Worm (Caenorhabditis elegans) whole organism, L4 larva: ENCODE measurements around the gene Y97E10C.1.

Experiments used
- F44E2.7 ChIP-seq: fragments of 200-800 bp; sonication (Bioruptor generic); IDR thresholded peaks from 2 replicates; pipeline ENCODE4 v2.1.2; 2022; ENCODE audit warnings: missing genetic modification characterization, missing compliant biosample characterization
- T20F7.1 ChIP-seq: fragments of 200-800 bp; sonication (Bioruptor generic); optimal IDR thresholded peaks from 2 replicates; lab custom pipeline; 2018; ENCODE audit warnings: mild to moderate bottlenecking, missing genetic modification characterization, missing compliant biosample characterization
- T26A8.4 ChIP-seq: fragments of 200-800 bp; sonication (Bioruptor generic); IDR thresholded peaks from 2 replicates; pipeline ENCODE4 v1.3.6; 2022; ENCODE audit warnings: missing genetic modification characterization, missing compliant biosample characterization
- Y48G9A.11 ChIP-seq: fragments of 200-800 bp; sonication (Bioruptor generic); IDR thresholded peaks from 2 replicates; pipeline ENCODE4 v1.3.6; 2022; ENCODE audit warnings: missing genetic modification reagents, missing genetic modification characterization, missing compliant biosample characterization
- aha-1 ChIP-seq: fragments of 150-350 bp; peaks from one replicate; lab custom pipeline; 2014; ENCODE audit warnings: missing biosample characterization, missing genetic modification characterization
- ceh-20 ChIP-seq: fragments of 200-800 bp; sonication (Bioruptor generic); IDR thresholded peaks from 2 replicates; pipeline ENCODE4 v1.3.6; 2022; ENCODE audit warnings: missing genetic modification reagents, missing genetic modification characterization, missing compliant biosample characterization
- cey-2 ChIP-seq: sonication (generic microtip); optimal IDR thresholded peaks from 3 replicates; lab custom pipeline; 2017; ENCODE audit warnings: missing genetic modification characterization, mild to moderate bottlenecking, missing compliant biosample characterization, antibody characterized with exemption, borderline replicate concordance; ENCODE audit not compliant: insufficient read depth
- daf-16 ChIP-seq, 3 experiments: sonication (generic microtip); optimal IDR thresholded peaks; 2 replicates each; lab custom pipeline; 2016 to 2017; ENCODE audit warnings: missing genetic modification characterization in 3 of 3, missing genetic modification reagents in 3 of 3, mild to moderate bottlenecking in 2 of 3, missing compliant biosample characterization in 2 of 3, missing biosample characterization in 1 of 3, moderate library complexity in 1 of 3
- dmd-6 ChIP-seq: fragments of 200-800 bp; sonication (Bioruptor generic); IDR thresholded peaks from 2 replicates; pipeline ENCODE4 v1.3.6; 2022; ENCODE audit warnings: missing genetic modification reagents, missing genetic modification characterization, missing compliant biosample characterization
- duxl-1 ChIP-seq: sonication (generic microtip); optimal IDR thresholded peaks from 2 replicates; lab custom pipeline; 2016; ENCODE audit warnings: mild to moderate bottlenecking, missing genetic modification characterization, moderate library complexity, missing compliant biosample characterization; ENCODE audit not compliant: poor library complexity
- dve-1 ChIP-seq: sonication (generic microtip); optimal IDR thresholded peaks from 2 replicates; lab custom pipeline; 2017; ENCODE audit warnings: antibody characterized with exemption, mild to moderate bottlenecking, missing genetic modification characterization, missing compliant biosample characterization; ENCODE audit not compliant: insufficient read depth
- fkh-10 ChIP-seq: fragments of 150-350 bp; optimal IDR thresholded peaks from 2 replicates; lab custom pipeline; 2014; ENCODE audit warnings: missing biosample characterization, missing genetic modification reagents, missing genetic modification characterization
- gei-8 ChIP-seq: fragments of 200-800 bp; sonication (Bioruptor generic); optimal IDR thresholded peaks from 2 replicates; lab custom pipeline; 2018; ENCODE audit warnings: mild to moderate bottlenecking, missing genetic modification characterization, missing compliant biosample characterization
- hif-1 ChIP-seq, 2 experiments: sonication (generic microtip); optimal IDR thresholded peaks; 2 replicates each; lab custom pipeline; 2016 to 2017; ENCODE audit warnings: missing compliant biosample characterization in 2 of 2, missing genetic modification characterization in 2 of 2, missing genetic modification reagents in 2 of 2, missing genotype in 2 of 2, mild to moderate bottlenecking in 1 of 2
- hlh-11 ChIP-seq: fragments of 200-800 bp; sonication (Bioruptor generic); optimal IDR thresholded peaks from 2 replicates; lab custom pipeline; 2018; ENCODE audit warnings: mild to moderate bottlenecking, missing genetic modification characterization, missing compliant biosample characterization
- hlh-30 ChIP-seq: sonication (generic microtip); optimal IDR thresholded peaks from 2 replicates; lab custom pipeline; 2017; ENCODE audit warnings: antibody characterized with exemption, mild to moderate bottlenecking, missing genetic modification characterization, missing compliant biosample characterization; ENCODE audit not compliant: insufficient read depth
- lim-7 ChIP-seq: fragments of 200-800 bp; sonication (Bioruptor generic); IDR thresholded peaks from 2 replicates; pipeline ENCODE4 v1.3.6; 2022; ENCODE audit warnings: missing genetic modification characterization, missing compliant biosample characterization
- lin-1 ChIP-seq: fragments of 200-800 bp; sonication (Bioruptor generic); IDR thresholded peaks from 2 replicates; pipeline ENCODE4 v1.3.6; 2022; ENCODE audit warnings: missing genetic modification reagents, missing genetic modification characterization, missing compliant biosample characterization
- lir-3 ChIP-seq: sonication (generic microtip); optimal IDR thresholded peaks from 2 replicates; lab custom pipeline; 2016; ENCODE audit warnings: mild to moderate bottlenecking, missing genetic modification characterization, missing compliant biosample characterization
- lsy-2 ChIP-seq, 2 experiments: fragments of 150-350 bp in 1 of 2; sonication (generic microtip) in 1 of 2; optimal IDR thresholded peaks; 2 replicates each; lab custom pipeline; 2014 to 2017; ENCODE audit warnings: missing biosample characterization in 2 of 2, missing genetic modification characterization in 2 of 2
- mdl-1 ChIP-seq, 2 experiments: fragments of 150-350 bp in 1 of 2; sonication (generic microtip) in 1 of 2; optimal IDR thresholded peaks; 2 replicates each; lab custom pipeline; 2014 to 2017; ENCODE audit warnings: missing biosample characterization in 2 of 2, missing genetic modification characterization in 2 of 2
- mdt-29 ChIP-seq: fragments of 200-800 bp; sonication (Bioruptor generic); IDR thresholded peaks from 2 replicates; pipeline ENCODE4 v1.3.6; 2022; ENCODE audit warnings: missing genetic modification reagents, missing genetic modification characterization, missing compliant biosample characterization
- mep-1 ChIP-seq: fragments of 150-350 bp; sonication (generic microtip); optimal IDR thresholded peaks from 3 replicates; lab custom pipeline; 2014; ENCODE audit warnings: missing biosample characterization, missing genetic modification characterization
- mes-2 ChIP-seq: sonication (generic microtip); optimal IDR thresholded peaks from 2 replicates; lab custom pipeline; 2016; ENCODE audit warnings: missing genotype, mild to moderate bottlenecking, missing genetic modification characterization, missing compliant biosample characterization; ENCODE audit not compliant: poor library complexity, severe bottlenecking
- mxl-2 ChIP-seq: fragments of 200-800 bp; sonication (Bioruptor generic); conservative IDR thresholded peaks from 2 replicates; pipeline ENCODE4 v1.3.6; 2022; ENCODE audit warnings: missing genetic modification reagents, missing genetic modification characterization, missing compliant biosample characterization
- mxl-3 ChIP-seq: fragments of 200-800 bp; sonication (Bioruptor generic); optimal IDR thresholded peaks from 2 replicates; lab custom pipeline; 2018; ENCODE audit warnings: mild to moderate bottlenecking, missing genetic modification characterization, missing compliant biosample characterization
- nhr-102 ChIP-seq: sonication (generic microtip); optimal IDR thresholded peaks from 2 replicates; lab custom pipeline; 2016; ENCODE audit warnings: mild to moderate bottlenecking, missing genetic modification characterization, moderate library complexity, missing compliant biosample characterization
- nhr-111 ChIP-seq: fragments of 200-800 bp; sonication (Bioruptor generic); optimal IDR thresholded peaks from 2 replicates; lab custom pipeline; 2018; ENCODE audit warnings: mild to moderate bottlenecking, missing genetic modification characterization, missing compliant biosample characterization
- nhr-28 ChIP-seq: fragments of 150-350 bp; optimal IDR thresholded peaks from 2 replicates; lab custom pipeline; 2014; ENCODE audit warnings: missing biosample characterization, missing genetic modification characterization
- nhr-41 ChIP-seq: fragments of 200-800 bp; sonication (Bioruptor generic); IDR thresholded peaks from 2 replicates; pipeline ENCODE4 v1.3.6; 2022; ENCODE audit warnings: missing genetic modification reagents, missing genetic modification characterization, missing compliant biosample characterization
- nhr-48 ChIP-seq: sonication (generic microtip); optimal IDR thresholded peaks from 2 replicates; lab custom pipeline; 2016; ENCODE audit warnings: mild to moderate bottlenecking, missing genetic modification characterization, missing compliant biosample characterization
- nhr-77 ChIP-seq: fragments of 150-350 bp; optimal IDR thresholded peaks from 2 replicates; lab custom pipeline; 2014; ENCODE audit warnings: missing biosample characterization, missing genetic modification characterization
- pha-4 ChIP-seq, 2 experiments: fragments of 150-350 bp in 1 of 2; fragments of 200-800 bp in 1 of 2; sonication (Bioruptor generic) in 1 of 2; IDR thresholded peaks in 1 of 2; optimal IDR thresholded peaks in 1 of 2; 2 replicates each; pipeline versions ENCODE4 v1.3.6 to Lab custom; 2014 to 2022; ENCODE audit warnings: missing genetic modification characterization in 2 of 2, missing genetic modification reagents in 2 of 2, missing biosample characterization in 1 of 2, missing compliant biosample characterization in 1 of 2
- php-3 ChIP-seq: fragments of 200-800 bp; sonication (Bioruptor generic); IDR thresholded peaks from 2 replicates; pipeline ENCODE4 v1.3.6; 2022; ENCODE audit warnings: missing genetic modification reagents, missing genetic modification characterization, missing compliant biosample characterization
- pqm-1 ChIP-seq: sonication (generic microtip); optimal IDR thresholded peaks from 2 replicates; lab custom pipeline; 2017; ENCODE audit warnings: missing biosample characterization, missing genetic modification characterization
- saeg-2 ChIP-seq: fragments of 200-800 bp; sonication (Bioruptor generic); IDR thresholded peaks from 2 replicates; pipeline ENCODE4 v1.3.6; 2022; ENCODE audit warnings: missing genetic modification reagents, missing genetic modification characterization, missing compliant biosample characterization
- set-16 ChIP-seq: fragments of 200-800 bp; sonication (Bioruptor generic); IDR thresholded peaks from 2 replicates; pipeline ENCODE4 v1.3.6; 2022; ENCODE audit warnings: missing genetic modification reagents, missing genetic modification characterization, missing compliant biosample characterization
- spr-1 ChIP-seq: sonication (generic microtip); optimal IDR thresholded peaks from 2 replicates; lab custom pipeline; 2016; ENCODE audit warnings: mild to moderate bottlenecking, missing genetic modification characterization, missing compliant biosample characterization
- tra-1 ChIP-seq: fragments of 200-800 bp; sonication (Bioruptor generic); IDR thresholded peaks from 2 replicates; pipeline ENCODE4 v1.3.6; 2022; ENCODE audit warnings: missing genetic modification reagents, missing genetic modification characterization, missing compliant biosample characterization
- unc-62 ChIP-seq, 3 experiments: fragments of 150-350 bp in 1 of 3; sonication (generic microtip); optimal IDR thresholded peaks in 2 of 3; peaks in 1 of 3; 1 replicate in 1 of 3; 2 replicates in 2 of 3; lab custom pipeline; 2014 to 2017; ENCODE audit warnings: missing biosample characterization in 3 of 3, missing genetic modification characterization in 3 of 3, missing genetic modification reagents in 3 of 3, missing genotype in 1 of 3
- zfp-2 ChIP-seq: sonication (generic microtip); optimal IDR thresholded peaks from 2 replicates; lab custom pipeline; 2016; ENCODE audit warnings: mild to moderate bottlenecking, missing genetic modification characterization, missing compliant biosample characterization

The Y97E10C.1 gene

DNA sequence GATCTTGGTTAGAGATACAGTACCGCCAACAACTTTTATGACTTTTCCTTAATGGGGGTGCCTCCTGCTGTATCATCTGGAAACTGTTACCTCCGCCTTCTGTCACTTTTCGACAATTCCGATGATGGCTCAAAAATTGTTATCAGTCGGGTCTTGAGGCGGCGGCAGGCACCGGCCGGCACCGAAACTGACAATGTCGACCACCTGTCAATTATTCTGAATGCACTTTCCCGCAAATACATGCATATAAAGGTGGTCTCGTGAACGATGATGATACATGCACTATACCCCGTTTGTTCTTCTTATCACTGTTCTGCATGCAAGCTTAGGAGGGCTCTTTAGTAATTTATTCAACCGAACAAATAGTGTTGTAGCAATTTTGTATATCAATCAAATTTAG, 15.4 kb downstream of the Y97E10C.1 start:
- peak in 1 of 2 experiments; percentile 8 for TF ChIP-seq lsy-2 (tag; optimal IDR thresholded peaks at IDR 0.05; lab: Kevin White, UChicago)
- TF ChIP-seq mxl-3 (GFP tag; lab: Kevin White, UChicago), result peak; percentile 49
- peak; percentile 88 for TF ChIP-seq nhr-48 (tag; lab: Kevin White, UChicago)
- TF ChIP-seq dve-1, result peak; percentile 97
- TF ChIP-seq unc-62 (GFP tag; optimal IDR thresholded peaks at IDR 0.05 in 1 of 2; lab: Kevin White, UChicago), result peak in 1 of 2 experiments; percentile 96
- no peak for TF ChIP-seq unc-62 (tag; optimal IDR thresholded peaks at IDR 0.05; lab: Kevin White, UChicago)
- TF ChIP-seq mep-1, result peak; percentile 53
- peak; percentile 80; the same call in 1 of the 2 replicates for TF ChIP-seq saeg-2
- TF ChIP-seq T26A8.4 (GFP tag; lab: Robert Waterston, UW), result 0 out of 2 replicates have a peak, but pooled peaks have one; percentile 47
- TF ChIP-seq F44E2.7 (GFP tag; lab: Robert Waterston, UW), result no peak
- peak; percentile 75 for TF ChIP-seq nhr-28 (tag; lab: Kevin White, UChicago)
- peak; percentile 99 for TF ChIP-seq dmd-6 (GFP tag; lab: Robert Waterston, UW)
- peak; percentile 58 for TF ChIP-seq hlh-30 (tag; lab: Kevin White, UChicago)
- peak; percentile 94 for TF ChIP-seq lin-1 (GFP tag; lab: Robert Waterston, UW)
- peak; percentile 83 for TF ChIP-seq pha-4 (GFP tag; IDR thresholded peaks at IDR 0.05; lab: Robert Waterston, UW)
- TF ChIP-seq pha-4 (tag; optimal IDR thresholded peaks at IDR 0.05; lab: Kevin White, UChicago), result no peak
- no peak for TF ChIP-seq Y48G9A.11 (GFP tag; lab: Robert Waterston, UW)
- peak; percentile 41; the same call in 1 of the 2 replicates for TF ChIP-seq set-16
- peak; percentile 93 for TF ChIP-seq php-3
- TF ChIP-seq fkh-10 (GFP tag; lab: Kevin White, UChicago), result no peak
- peak; percentile 80 for TF ChIP-seq ceh-20 (GFP tag; lab: Robert Waterston, UW)
- peak; percentile 50 for TF ChIP-seq aha-1 (tag; lab: Kevin White, UChicago)
- TF ChIP-seq T20F7.1 (GFP tag; lab: Kevin White, UChicago), result peak; percentile 37
- TF ChIP-seq nhr-41 (GFP tag; lab: Robert Waterston, UW), result peak; percentile 54; the same call in 1 of the 2 replicates
- peak; percentile 97 for TF ChIP-seq hlh-11
- peak; percentile 15 for TF ChIP-seq duxl-1
- peak in 1 of 2 experiments; percentile 12 for TF ChIP-seq hif-1 (tag; optimal IDR thresholded peaks at IDR 0.05; lab: Kevin White, UChicago)
- peak in 1 of 2 experiments; percentile 69 for TF ChIP-seq daf-16 (GFP tag; optimal IDR thresholded peaks at IDR 0.05; lab: Kevin White, UChicago)
- peak; percentile 89 for TF ChIP-seq daf-16 (tag; optimal IDR thresholded peaks at IDR 0.05; lab: Kevin White, UChicago)
- TF ChIP-seq tra-1 (GFP tag; lab: Robert Waterston, UW), result peak; percentile 100
- TF ChIP-seq mxl-2 (GFP tag; lab: Robert Waterston, UW), result 0 out of 2 replicates have a peak, but pooled peaks have one; percentile 28
- no peak for TF ChIP-seq lir-3
- TF ChIP-seq nhr-77 (tag; lab: Kevin White, UChicago), result peak; percentile 25
- TF ChIP-seq lim-7, result no peak
- TF ChIP-seq cey-2 (tag; lab: Kevin White, UChicago), result no peak
- TF ChIP-seq pqm-1 (tag; lab: Kevin White, UChicago), result peak; percentile 53
- no peak for TF ChIP-seq spr-1 (tag; lab: Kevin White, UChicago)
- peak in 1 of 2 experiments; percentile 2 for TF ChIP-seq mdl-1 (tag; optimal IDR thresholded peaks at IDR 0.05; lab: Kevin White, UChicago)
- no peak for TF ChIP-seq zfp-2 (tag; lab: Kevin White, UChicago)
- peak; percentile 63; the same call in 1 of the 2 replicates for TF ChIP-seq mdt-29
- no peak for TF ChIP-seq nhr-111 (GFP tag; lab: Kevin White, UChicago)
- TF ChIP-seq mes-2 (tag; lab: Kevin White, UChicago), result peak; percentile 29
- TF ChIP-seq nhr-102, result peak; percentile 85
- TF ChIP-seq gei-8 (GFP tag; lab: Kevin White, UChicago), result peak; percentile 33
